Fruit fly (Drosophila melanogaster): ENCODE data around the gene IP3K2.

IP3K2 gene

dm6 chrX:13300835-13301502, 2.5 kb upstream of the IP3K2 start:
- no peak for TF ChIP-seq psq (optimal IDR thresholded peaks at IDR 0.05)
- no peak for TF ChIP-seq h (optimal IDR thresholded peaks at IDR 0.05)
- TF ChIP-seq ttk (optimal IDR thresholded peaks at IDR 0.05): no peak
- no peak for TF ChIP-seq Myc (optimal IDR thresholded peaks at IDR 0.05)
- no peak for TF ChIP-seq Sin3A (optimal IDR thresholded peaks at IDR 0.05)
- TF ChIP-seq insv (optimal IDR thresholded peaks at IDR 0.05): no peak

dm6 chrX:13302315-13302614, 1.2 kb upstream of the IP3K2 start, which contains the start of gene CG1764:
Gene CG1764 (minus strand): TSS chrX:13302415.
- TF ChIP-seq h (optimal IDR thresholded peaks at IDR 0.05): no peak
- no peak for TF ChIP-seq ttk (optimal IDR thresholded peaks at IDR 0.05)
- TF ChIP-seq insv (optimal IDR thresholded peaks at IDR 0.05): no peak
- no peak for TF ChIP-seq Sin3A (optimal IDR thresholded peaks at IDR 0.05)
- no peak for TF ChIP-seq Myc (optimal IDR thresholded peaks at IDR 0.05)
- no peak for TF ChIP-seq psq (optimal IDR thresholded peaks at IDR 0.05)

- TF ChIP-seq Myc (optimal IDR thresholded peaks at IDR 0.05): no peak
- no peak for TF ChIP-seq ttk (optimal IDR thresholded peaks at IDR 0.05)
- TF ChIP-seq insv (optimal IDR thresholded peaks at IDR 0.05): no peak
- no peak for TF ChIP-seq psq (optimal IDR thresholded peaks at IDR 0.05)
- no peak for TF ChIP-seq h (optimal IDR thresholded peaks at IDR 0.05)
- no peak for TF ChIP-seq Sin3A (optimal IDR thresholded peaks at IDR 0.05)
Observed at dm6 chrX:13302615-13303526, 562 bp upstream of the IP3K2 start.

- no peak for TF ChIP-seq ttk (optimal IDR thresholded peaks at IDR 0.05)
- no peak for TF ChIP-seq Sin3A (optimal IDR thresholded peaks at IDR 0.05)
- TF ChIP-seq Myc (optimal IDR thresholded peaks at IDR 0.05): no peak
Observed at dm6 chrX:13303656-13304647, 519 bp downstream of the IP3K2 start.

- no peak for TF ChIP-seq psq (optimal IDR thresholded peaks at IDR 0.05)
- no peak for TF ChIP-seq h (optimal IDR thresholded peaks at IDR 0.05)
- no peak for TF ChIP-seq ttk (optimal IDR thresholded peaks at IDR 0.05)
- no peak for TF ChIP-seq insv (optimal IDR thresholded peaks at IDR 0.05)
- no peak for TF ChIP-seq Myc (optimal IDR thresholded peaks at IDR 0.05)
- TF ChIP-seq Sin3A (optimal IDR thresholded peaks at IDR 0.05): no peak
Observed at dm6 chrX:13305323-13305722, 1.9 kb downstream of the IP3K2 start.

- TF ChIP-seq Sin3A (optimal IDR thresholded peaks at IDR 0.05): no peak
- no peak for TF ChIP-seq Myc (optimal IDR thresholded peaks at IDR 0.05)
- TF ChIP-seq psq (optimal IDR thresholded peaks at IDR 0.05): no peak
- TF ChIP-seq insv (optimal IDR thresholded peaks at IDR 0.05): no peak
- TF ChIP-seq h (optimal IDR thresholded peaks at IDR 0.05): no peak
- no peak for TF ChIP-seq ttk (optimal IDR thresholded peaks at IDR 0.05)
Observed at dm6 chrX:13307189-13307588, 3.8 kb downstream of the IP3K2 start.

- TF ChIP-seq Myc (optimal IDR thresholded peaks at IDR 0.05) (no peak), insv (optimal IDR thresholded peaks at IDR 0.05) (no peak), Sin3A (optimal IDR thresholded peaks at IDR 0.05) (no peak), ttk (optimal IDR thresholded peaks at IDR 0.05) (no peak), h (optimal IDR thresholded peaks at IDR 0.05) (no peak), psq (optimal IDR thresholded peaks at IDR 0.05) (no peak)
Observed at dm6 chrX:13310764-13311163, 7.3 kb downstream of the IP3K2 start.

- no peak for TF ChIP-seq ttk (optimal IDR thresholded peaks at IDR 0.05)
Observed at dm6 chrX:13312200-13312599, 8.8 kb downstream of the IP3K2 start.

dm6 chrX:13313133-13313532, 9.7 kb downstream of the IP3K2 start:
- TF ChIP-seq ttk (optimal IDR thresholded peaks at IDR 0.05) (no peak), h (optimal IDR thresholded peaks at IDR 0.05) (no peak), insv (optimal IDR thresholded peaks at IDR 0.05) (no peak), psq (optimal IDR thresholded peaks at IDR 0.05) (no peak), Sin3A (optimal IDR thresholded peaks at IDR 0.05) (no peak), Myc (optimal IDR thresholded peaks at IDR 0.05) (no peak)

- TF ChIP-seq Myc (optimal IDR thresholded peaks at IDR 0.05): no peak
- no peak for TF ChIP-seq ttk (optimal IDR thresholded peaks at IDR 0.05)
- no peak for TF ChIP-seq psq (optimal IDR thresholded peaks at IDR 0.05)
- no peak for TF ChIP-seq h (optimal IDR thresholded peaks at IDR 0.05)
- no peak for TF ChIP-seq insv (optimal IDR thresholded peaks at IDR 0.05)
- no peak for TF ChIP-seq Sin3A (optimal IDR thresholded peaks at IDR 0.05)
Observed at dm6 chrX:13314323-13314722, 10.9 kb downstream of the IP3K2 start.

- TF ChIP-seq Myc (optimal IDR thresholded peaks at IDR 0.05): no peak
- TF ChIP-seq psq (optimal IDR thresholded peaks at IDR 0.05): no peak
- no peak for TF ChIP-seq Sin3A (optimal IDR thresholded peaks at IDR 0.05)
- no peak for TF ChIP-seq ttk (optimal IDR thresholded peaks at IDR 0.05)
- no peak for TF ChIP-seq h (optimal IDR thresholded peaks at IDR 0.05)
- TF ChIP-seq insv (optimal IDR thresholded peaks at IDR 0.05): no peak
Observed at dm6 chrX:13314789-13315462, 11.5 kb downstream of the IP3K2 start.

Measured in Kc167 (cell line).